Worm (Caenorhabditis elegans) whole organism, L4 larva: Measurements from ENCODE around the gene T14G8.3.

Experiments
- D1046.2 ChIP-seq: fragments of 200-800 bp; sonication (Bioruptor generic); IDR thresholded peaks from 2 replicates; pipeline ENCODE4 v1.3.6; 2022; ENCODE audit warnings: missing genetic modification characterization, missing compliant biosample characterization
- F44E2.7 ChIP-seq: fragments of 200-800 bp; sonication (Bioruptor generic); IDR thresholded peaks from 2 replicates; pipeline ENCODE4 v2.1.2; 2022; ENCODE audit warnings: missing genetic modification characterization, missing compliant biosample characterization
- Y48G9A.11 ChIP-seq: fragments of 200-800 bp; sonication (Bioruptor generic); IDR thresholded peaks from 2 replicates; pipeline ENCODE4 v1.3.6; 2022; ENCODE audit warnings: missing genetic modification reagents, missing genetic modification characterization, missing compliant biosample characterization
- Y5F2A.4 ChIP-seq: fragments of 200-800 bp; sonication (Bioruptor generic); optimal IDR thresholded peaks from 2 replicates; lab custom pipeline; 2018; ENCODE audit warnings: mild to moderate bottlenecking, missing genetic modification characterization, missing compliant biosample characterization
- aha-1 ChIP-seq: fragments of 150-350 bp; peaks from one replicate; lab custom pipeline; 2014; ENCODE audit warnings: missing biosample characterization, missing genetic modification characterization
- ama-1 ChIP-seq: fragments of 150-350 bp; optimal IDR thresholded peaks from 2 replicates; lab custom pipeline; 2014; ENCODE audit warnings: inconsistent platforms, mixed read lengths
- attf-4 ChIP-seq: sonication (generic microtip); optimal IDR thresholded peaks from 3 replicates; lab custom pipeline; 2017; ENCODE audit warnings: missing biosample characterization, missing genetic modification characterization
- ceh-20 ChIP-seq: fragments of 200-800 bp; sonication (Bioruptor generic); IDR thresholded peaks from 2 replicates; pipeline ENCODE4 v1.3.6; 2022; ENCODE audit warnings: missing genetic modification reagents, missing genetic modification characterization, missing compliant biosample characterization
- cey-2 ChIP-seq: sonication (generic microtip); optimal IDR thresholded peaks from 3 replicates; lab custom pipeline; 2017; ENCODE audit warnings: missing genetic modification characterization, mild to moderate bottlenecking, missing compliant biosample characterization, antibody characterized with exemption, borderline replicate concordance; ENCODE audit not compliant: insufficient read depth
- daf-8 ChIP-seq: fragments of 200-800 bp; sonication (Bioruptor generic); IDR thresholded peaks from 2 replicates; pipeline ENCODE4 v1.3.6; 2022; ENCODE audit warnings: missing genetic modification characterization, missing compliant biosample characterization
- duxl-1 ChIP-seq: sonication (generic microtip); optimal IDR thresholded peaks from 2 replicates; lab custom pipeline; 2016; ENCODE audit warnings: mild to moderate bottlenecking, missing genetic modification characterization, moderate library complexity, missing compliant biosample characterization; ENCODE audit not compliant: poor library complexity
- hlh-30 ChIP-seq: sonication (generic microtip); optimal IDR thresholded peaks from 2 replicates; lab custom pipeline; 2017; ENCODE audit warnings: antibody characterized with exemption, mild to moderate bottlenecking, missing genetic modification characterization, missing compliant biosample characterization; ENCODE audit not compliant: insufficient read depth
- lim-7 ChIP-seq: fragments of 200-800 bp; sonication (Bioruptor generic); IDR thresholded peaks from 2 replicates; pipeline ENCODE4 v1.3.6; 2022; ENCODE audit warnings: missing genetic modification characterization, missing compliant biosample characterization
- lin-1 ChIP-seq: fragments of 200-800 bp; sonication (Bioruptor generic); IDR thresholded peaks from 2 replicates; pipeline ENCODE4 v1.3.6; 2022; ENCODE audit warnings: missing genetic modification reagents, missing genetic modification characterization, missing compliant biosample characterization
- lin-29 ChIP-seq: fragments of 200-800 bp; sonication (Bioruptor generic); IDR thresholded peaks from 2 replicates; pipeline ENCODE4 v1.3.6; 2022; ENCODE audit warnings: missing genetic modification reagents, missing genetic modification characterization, missing compliant biosample characterization
- lsy-2 ChIP-seq, 2 experiments: fragments of 150-350 bp in 1 of 2; sonication (generic microtip) in 1 of 2; optimal IDR thresholded peaks; 2 replicates each; lab custom pipeline; 2014 to 2017; ENCODE audit warnings: missing biosample characterization in 2 of 2, missing genetic modification characterization in 2 of 2
- madf-5 ChIP-seq, 2 experiments: fragments of 200-800 bp; sonication (Bioruptor generic); IDR thresholded peaks; 2 replicates each; pipeline ENCODE4 v1.3.6; 2022; ENCODE audit warnings: missing compliant biosample characterization in 2 of 2, missing genetic modification characterization in 2 of 2
- mdl-1 ChIP-seq, 2 experiments: fragments of 150-350 bp in 1 of 2; sonication (generic microtip) in 1 of 2; optimal IDR thresholded peaks; 2 replicates each; lab custom pipeline; 2014 to 2017; ENCODE audit warnings: missing biosample characterization in 2 of 2, missing genetic modification characterization in 2 of 2
- mep-1 ChIP-seq: fragments of 150-350 bp; sonication (generic microtip); optimal IDR thresholded peaks from 3 replicates; lab custom pipeline; 2014; ENCODE audit warnings: missing biosample characterization, missing genetic modification characterization
- mxl-2 ChIP-seq: fragments of 200-800 bp; sonication (Bioruptor generic); conservative IDR thresholded peaks from 2 replicates; pipeline ENCODE4 v1.3.6; 2022; ENCODE audit warnings: missing genetic modification reagents, missing genetic modification characterization, missing compliant biosample characterization
- mxl-3 ChIP-seq: fragments of 200-800 bp; sonication (Bioruptor generic); optimal IDR thresholded peaks from 2 replicates; lab custom pipeline; 2018; ENCODE audit warnings: mild to moderate bottlenecking, missing genetic modification characterization, missing compliant biosample characterization
- nhr-102 ChIP-seq: sonication (generic microtip); optimal IDR thresholded peaks from 2 replicates; lab custom pipeline; 2016; ENCODE audit warnings: mild to moderate bottlenecking, missing genetic modification characterization, moderate library complexity, missing compliant biosample characterization
- nhr-111 ChIP-seq: fragments of 200-800 bp; sonication (Bioruptor generic); optimal IDR thresholded peaks from 2 replicates; lab custom pipeline; 2018; ENCODE audit warnings: mild to moderate bottlenecking, missing genetic modification characterization, missing compliant biosample characterization
- nhr-28 ChIP-seq: fragments of 150-350 bp; optimal IDR thresholded peaks from 2 replicates; lab custom pipeline; 2014; ENCODE audit warnings: missing biosample characterization, missing genetic modification characterization
- nhr-41 ChIP-seq: fragments of 200-800 bp; sonication (Bioruptor generic); IDR thresholded peaks from 2 replicates; pipeline ENCODE4 v1.3.6; 2022; ENCODE audit warnings: missing genetic modification reagents, missing genetic modification characterization, missing compliant biosample characterization
- nhr-76 ChIP-seq: fragments of 150-350 bp; optimal IDR thresholded peaks from 2 replicates; lab custom pipeline; 2014; ENCODE audit warnings: missing biosample characterization, missing genetic modification characterization
- nhr-77 ChIP-seq: fragments of 150-350 bp; optimal IDR thresholded peaks from 2 replicates; lab custom pipeline; 2014; ENCODE audit warnings: missing biosample characterization, missing genetic modification characterization
- pha-4 ChIP-seq, 2 experiments: fragments of 150-350 bp in 1 of 2; fragments of 200-800 bp in 1 of 2; sonication (Bioruptor generic) in 1 of 2; IDR thresholded peaks in 1 of 2; optimal IDR thresholded peaks in 1 of 2; 2 replicates each; pipeline versions ENCODE4 v1.3.6 to Lab custom; 2014 to 2022; ENCODE audit warnings: missing genetic modification characterization in 2 of 2, missing genetic modification reagents in 2 of 2, missing biosample characterization in 1 of 2, missing compliant biosample characterization in 1 of 2
- pqm-1 ChIP-seq: sonication (generic microtip); optimal IDR thresholded peaks from 2 replicates; lab custom pipeline; 2017; ENCODE audit warnings: missing biosample characterization, missing genetic modification characterization
- rbr-2 ChIP-seq: sonication (generic microtip); optimal IDR thresholded peaks from 2 replicates; lab custom pipeline; 2016; ENCODE audit warnings: missing genotype, missing genetic modification characterization, missing compliant biosample characterization
- saeg-2 ChIP-seq: fragments of 200-800 bp; sonication (Bioruptor generic); IDR thresholded peaks from 2 replicates; pipeline ENCODE4 v1.3.6; 2022; ENCODE audit warnings: missing genetic modification reagents, missing genetic modification characterization, missing compliant biosample characterization
- sdz-12 ChIP-seq: fragments of 200-800 bp; sonication (Bioruptor generic); optimal IDR thresholded peaks from 2 replicates; lab custom pipeline; 2018; ENCODE audit warnings: mild to moderate bottlenecking, missing genetic modification characterization, missing compliant biosample characterization
- snpc-1.2 ChIP-seq: fragments of 200-800 bp; sonication (Bioruptor generic); IDR thresholded peaks from 2 replicates; pipeline ENCODE4 v1.3.6; 2022; ENCODE audit warnings: missing genetic modification reagents, missing genetic modification characterization, missing compliant biosample characterization
- snpc-4 ChIP-seq: fragments of 150-350 bp; optimal IDR thresholded peaks from 2 replicates; lab custom pipeline; 2014; ENCODE audit warnings: missing biosample characterization, missing genetic modification characterization
- tag-97 ChIP-seq: fragments of 200-800 bp; sonication (Bioruptor generic); IDR thresholded peaks from 2 replicates; pipeline ENCODE4 v1.3.6; 2022; ENCODE audit warnings: missing genetic modification characterization, missing compliant biosample characterization
- unc-130 ChIP-seq: sonication (generic microtip); optimal IDR thresholded peaks from 2 replicates; lab custom pipeline; 2016; ENCODE audit warnings: missing genetic modification reagents, missing genetic modification characterization, missing compliant biosample characterization
- unc-39 ChIP-seq: sonication (generic microtip); optimal IDR thresholded peaks from 2 replicates; lab custom pipeline; 2017; ENCODE audit warnings: missing biosample characterization, missing genetic modification characterization
- unc-62 ChIP-seq, 3 experiments: fragments of 150-350 bp in 1 of 3; sonication (generic microtip); optimal IDR thresholded peaks in 2 of 3; peaks in 1 of 3; 1 replicate in 1 of 3; 2 replicates in 2 of 3; lab custom pipeline; 2014 to 2017; ENCODE audit warnings: missing biosample characterization in 3 of 3, missing genetic modification characterization in 3 of 3, missing genetic modification reagents in 3 of 3, missing genotype in 1 of 3
- vab-7 ChIP-seq: fragments of 200-800 bp; sonication (Bioruptor generic); IDR thresholded peaks from 2 replicates; pipeline ENCODE4 v1.3.6; 2022; ENCODE audit warnings: missing genetic modification reagents, missing genetic modification characterization, missing compliant biosample characterization
- zag-1 ChIP-seq: fragments of 150-350 bp; optimal IDR thresholded peaks from 2 replicates; lab custom pipeline; 2014; ENCODE audit warnings: missing biosample characterization, missing genetic modification characterization
- zfp-2 ChIP-seq: sonication (generic microtip); optimal IDR thresholded peaks from 2 replicates; lab custom pipeline; 2016; ENCODE audit warnings: mild to moderate bottlenecking, missing genetic modification characterization, missing compliant biosample characterization
- ztf-7 ChIP-seq: fragments of 150-350 bp; optimal IDR thresholded peaks from 2 replicates; lab custom pipeline; 2014; ENCODE audit warnings: missing biosample characterization, missing genetic modification characterization

T14G8.3 gene

DNA sequence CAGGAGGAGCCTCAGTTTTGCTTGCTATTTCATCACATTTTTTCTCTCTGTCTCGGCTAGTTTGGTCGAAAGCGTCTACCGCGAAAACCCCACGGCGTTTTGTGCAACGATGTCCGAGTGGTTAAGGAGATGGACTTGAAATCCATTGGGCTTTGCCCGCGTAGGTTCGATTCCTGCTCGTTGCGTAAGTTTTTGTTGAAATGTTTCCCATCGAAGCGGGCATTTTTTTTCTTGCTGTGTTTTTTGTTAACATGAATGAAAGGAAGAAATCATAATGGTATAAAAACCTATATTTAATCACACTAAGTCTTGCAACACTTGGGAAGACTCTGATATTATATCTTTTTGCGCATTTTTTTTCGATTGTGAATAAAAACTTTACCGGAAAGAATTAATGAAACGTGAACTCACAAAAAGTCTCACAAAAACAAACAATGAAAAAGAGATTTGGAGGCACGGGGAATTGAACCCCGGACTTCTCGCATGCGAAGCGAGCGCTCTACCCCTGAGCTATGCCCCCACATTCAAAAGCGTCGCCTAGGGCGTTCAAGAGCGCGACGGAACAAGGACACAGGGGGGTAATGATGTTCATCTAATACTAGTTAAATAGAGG lies 28.9 kb downstream of the T14G8.3 start (continued):
- TF ChIP-seq nhr-111 (GFP tag; lab: Kevin White, UChicago) (peak; percentile 67), sdz-12 (GFP tag; lab: Kevin White, UChicago) (peak; percentile 91), ama-1 (lab: Kevin White, UChicago) (no peak), nhr-102 (tag; lab: Kevin White, UChicago) (peak; percentile 80), pqm-1 (tag; lab: Kevin White, UChicago) (peak; percentile 17), lsy-2 (tag; optimal IDR thresholded peaks at IDR 0.05; lab: Kevin White, UChicago) (peak; percentile 64 to 65), snpc-1.2 (GFP tag; lab: Robert Waterston, UW) (peak; percentile 73), unc-130 (GFP tag; lab: Kevin White, UChicago) (no peak), vab-7 (GFP tag; lab: Robert Waterston, UW) (peak; percentile 76), Y5F2A.4 (GFP tag; lab: Kevin White, UChicago) (no peak), lin-29 (GFP tag; lab: Robert Waterston, UW) (no peak), daf-8 (no peak), Y48G9A.11 (GFP tag; lab: Robert Waterston, UW) (peak; percentile 16; the same call in 1 of the 2 replicates)

DNA sequence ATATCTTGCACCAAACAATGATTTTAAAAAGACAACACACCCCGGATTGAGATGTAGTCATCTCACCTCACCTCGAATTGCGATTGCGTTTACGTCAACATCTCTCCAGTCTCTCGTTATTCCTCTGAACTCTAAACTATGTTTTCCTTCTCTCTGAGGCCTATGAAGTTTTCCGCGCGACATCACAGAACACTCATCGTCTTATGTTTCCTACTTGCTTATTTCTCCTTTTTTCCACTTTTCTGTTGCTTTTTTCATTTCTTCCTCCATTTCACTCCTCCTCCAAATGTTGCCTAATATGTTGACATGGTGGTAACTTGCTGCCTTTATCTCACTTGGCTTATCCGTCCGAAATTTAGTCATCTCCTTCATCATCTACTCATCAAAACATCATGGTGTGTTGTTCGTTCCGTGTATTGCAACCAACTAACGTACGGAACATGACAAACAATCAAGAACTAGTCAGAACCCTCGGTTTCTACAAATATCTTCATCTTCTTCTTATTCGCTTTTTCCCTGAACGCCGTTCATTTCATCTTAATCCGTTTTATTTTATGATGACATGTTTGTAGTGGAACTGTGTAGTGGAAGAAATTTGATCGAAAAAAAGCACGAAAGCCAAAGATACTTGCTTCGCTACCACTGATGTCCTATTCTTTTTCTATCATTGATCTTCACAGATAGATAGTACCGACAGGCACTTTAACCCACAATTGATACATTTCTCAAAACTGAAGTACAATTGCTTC lies 38.3 kb downstream of the T14G8.3 start:
- TF ChIP-seq snpc-4 (no peak), mep-1 (peak; percentile 16), aha-1 (tag; lab: Kevin White, UChicago) (peak; percentile 52), zfp-2 (tag; lab: Kevin White, UChicago) (no peak), nhr-28 (tag; lab: Kevin White, UChicago) (peak; percentile 93), mdl-1 (tag; optimal IDR thresholded peaks at IDR 0.05; lab: Kevin White, UChicago) (no peak), ztf-7 (no peak), lsy-2 (tag; optimal IDR thresholded peaks at IDR 0.05; lab: Kevin White, UChicago) (peak in 1 of 2 experiments; percentile 8), cey-2 (tag; lab: Kevin White, UChicago) (no peak), duxl-1 (tag; lab: Kevin White, UChicago) (no peak), unc-39 (no peak), pha-4 (GFP tag; IDR thresholded peaks at IDR 0.05; lab: Robert Waterston, UW) (no peak), pha-4 (tag; optimal IDR thresholded peaks at IDR 0.05; lab: Kevin White, UChicago) (no peak), nhr-41 (GFP tag; lab: Robert Waterston, UW) (no peak), hlh-30 (tag; lab: Kevin White, UChicago) (no peak), madf-5 (GFP tag; IDR thresholded peaks at IDR 0.05; lab: Robert Waterston, UW) (no peak), rbr-2 (tag; lab: Kevin White, UChicago) (no peak), saeg-2 (no peak), tag-97 (GFP tag; lab: Robert Waterston, UW) (no peak), sdz-12 (GFP tag; lab: Kevin White, UChicago) (no peak), unc-62 (GFP tag; optimal IDR thresholded peaks at IDR 0.05 in 1 of 2; lab: Kevin White, UChicago) (no peak), unc-62 (tag; optimal IDR thresholded peaks at IDR 0.05; lab: Kevin White, UChicago) (no peak), ama-1 (lab: Kevin White, UChicago) (no peak), lim-7 (no peak)
- TF ChIP-seq, all 104 proteins: peak for 4

ce11 chrX:12902057-12902652 lies 41.1 kb downstream of the T14G8.3 start:
- TF ChIP-seq rbr-2 (tag; lab: Kevin White, UChicago) = no peak
- TF ChIP-seq ceh-20 (GFP tag; lab: Robert Waterston, UW) = no peak
- no peak for TF ChIP-seq nhr-77 (tag; lab: Kevin White, UChicago)
- no peak for TF ChIP-seq D1046.2 (GFP tag; lab: Robert Waterston, UW)
- no peak for TF ChIP-seq aha-1 (tag; lab: Kevin White, UChicago)
- TF ChIP-seq nhr-76 = no peak
- TF ChIP-seq attf-4 (tag; lab: Kevin White, UChicago) = no peak
- no peak for TF ChIP-seq F44E2.7 (GFP tag; lab: Robert Waterston, UW)
- no peak for TF ChIP-seq lin-1
- TF ChIP-seq zag-1 = no peak
- no peak for TF ChIP-seq mxl-3
- TF ChIP-seq lim-7 = no peak
- no peak for TF ChIP-seq mxl-2 (GFP tag; lab: Robert Waterston, UW)
